Worm (Caenorhabditis elegans) whole organism, young adult: ENCODE data around the gene Y50D4A.1.
"Not testable (repeated sequence)": the region's sequence is repeated elsewhere in the genome, so short reads cannot be mapped to it uniquely, and the experiment has no call there.

Experiments used
- ama-1 ChIP-seq, 3 experiments: fragments of 150-350 bp in 1 of 3; sonication (generic microtip) in 2 of 3; optimal IDR thresholded peaks; 2 replicates each; lab custom pipeline; 2014 to 2018; ENCODE audit warnings: missing biosample characterization in 2 of 3, missing genetic modification characterization in 2 of 3, missing genetic modification reagents in 2 of 3
- attf-6 ChIP-seq: fragments of 200-800 bp; sonication (Bioruptor generic); IDR thresholded peaks from 2 replicates; pipeline ENCODE4 v1.3.6; 2022; ENCODE audit warnings: missing genetic modification reagents, missing genetic modification characterization, missing compliant biosample characterization
- hmg-20 ChIP-seq: fragments of 200-800 bp; sonication (Bioruptor generic); IDR thresholded peaks from 2 replicates; pipeline ENCODE4 v1.3.6; 2022; ENCODE audit warnings: missing genetic modification reagents, missing genetic modification characterization, missing compliant biosample characterization
- nfya-1 ChIP-seq: sonication (generic microtip); optimal IDR thresholded peaks from 2 replicates; lab custom pipeline; 2017; ENCODE audit warnings: antibody characterized with exemption, missing compliant biosample characterization, missing genetic modification characterization, borderline replicate concordance; ENCODE audit not compliant: insufficient read depth
- nhr-120 ChIP-seq: fragments of 200-800 bp; sonication (Bioruptor generic); IDR thresholded peaks from 2 replicates; pipeline ENCODE4 v1.3.6; 2022; ENCODE audit warnings: missing genetic modification characterization, missing compliant biosample characterization
- pha-4 ChIP-seq: fragments of 150-350 bp; sonication (generic microtip); optimal IDR thresholded peaks from 2 replicates; lab custom pipeline; 2014; ENCODE audit warnings: missing biosample characterization, missing genetic modification reagents, missing genetic modification characterization
- rcor-1 ChIP-seq: fragments of 200-800 bp; sonication (Bioruptor generic); IDR thresholded peaks from 2 replicates; pipeline ENCODE4 v1.3.6; 2022; ENCODE audit warnings: missing genetic modification reagents, missing genetic modification characterization, missing compliant biosample characterization
- ztf-18 ChIP-seq: sonication (generic microtip); optimal IDR thresholded peaks from 2 replicates; lab custom pipeline; 2016; ENCODE audit warnings: missing genotype, mild to moderate bottlenecking, missing genetic modification characterization, missing compliant biosample characterization

- TF ChIP-seq ztf-18; hmg-20; nhr-120 (GFP tag; lab: Robert Waterston, UW); nfya-1 (tag; lab: Kevin White, UChicago); ama-1 (optimal IDR thresholded peaks at IDR 0.05; lab: Kevin White, UChicago); ama-1 (GFP tag; optimal IDR thresholded peaks at IDR 0.05; lab: Kevin White, UChicago); pha-4 (tag; lab: Kevin White, UChicago); rcor-1 (GFP tag; lab: Robert Waterston, UW); attf-6 (GFP tag; lab: Robert Waterston, UW): not testable (repeated sequence)
Measured at ce11 chrV:1257929-1258328, 50.2 kb downstream of the Y50D4A.1 start.
